Fruit fly (Drosophila melanogaster) whole organism: Measurements from ENCODE around the gene mRpS34.

Source experiments
- CG8478 ChIP-seq: fragments of >200 bp; optimal IDR thresholded peaks from 2 replicates; lab custom pipeline; 2018; ENCODE audit warnings: inconsistent platforms
- Dll ChIP-seq: fragments of >200 bp; optimal IDR thresholded peaks from 2 replicates; lab custom pipeline; 2017
- EcR ChIP-seq, 2 experiments: fragments of >200 bp; optimal IDR thresholded peaks; 2 replicates each; lab custom pipeline; 2017; ENCODE audit warnings: missing biosample characterization in 2 of 2, missing genetic modification characterization in 2 of 2, missing genetic modification reagents in 2 of 2
- pan ChIP-seq: fragments of >200 bp; optimal IDR thresholded peaks from 2 replicates; lab custom pipeline; 2017
- psq ChIP-seq: fragments of >200 bp; optimal IDR thresholded peaks from 2 replicates; lab custom pipeline; 2017
- usp ChIP-seq: fragments of >200 bp; optimal IDR thresholded peaks from 2 replicates; lab custom pipeline; 2017; ENCODE audit warnings: missing biosample characterization, missing genetic modification characterization, mixed read lengths

DNA sequence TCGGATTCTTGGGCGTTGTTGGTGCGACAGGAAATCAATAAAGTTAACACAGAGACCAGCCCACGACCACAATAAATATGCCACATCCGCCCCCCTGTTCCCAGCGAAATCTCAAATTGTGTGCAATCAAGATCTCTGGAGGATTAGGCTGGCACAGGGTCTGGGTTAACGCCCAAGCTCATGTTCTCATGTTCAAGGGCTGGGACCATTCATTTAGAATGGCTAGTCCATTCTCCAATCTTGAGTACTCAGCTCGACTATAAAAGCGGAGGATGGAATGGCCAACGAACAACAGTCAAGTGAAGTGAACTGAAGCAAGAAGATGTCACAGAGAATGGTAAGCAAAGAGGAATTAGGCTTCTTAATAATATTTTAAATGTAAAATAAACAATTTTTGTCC, 14.9 kb upstream of the mRpS34 start, which contains the start of gene CG13056:
- TF ChIP-seq psq (no peak), CG8478 (lab: Kevin White, UChicago) (no peak), Dll (lab: Kevin White, UChicago) (no peak), usp (GFP tag; lab: Kevin White, UChicago) (no peak), pan (lab: Kevin White, UChicago) (no peak), EcR (GFP tag; optimal IDR thresholded peaks at IDR 0.05; lab: Kevin White, UChicago) (no peak)
